Fruit fly (Drosophila melanogaster) whole organism, pupa: ENCODE measurements around the gene CG31445.

Experiments
- CG10348 ChIP-seq: fragments of 200-800 bp; sonication (Bioruptor generic); IDR thresholded peaks from 2 replicates; pipeline ENCODE4 v1.3.6; 2022; ENCODE audit warnings: missing biosample characterization, missing genetic modification characterization
- CG12605 ChIP-seq: fragments of 200-800 bp; sonication (Bioruptor generic); IDR thresholded peaks from 2 replicates; pipeline ENCODE4 v1.3.6; 2022; ENCODE audit warnings: missing biosample characterization, missing genetic modification characterization
- CG13204 ChIP-seq: fragments of 200-800 bp; sonication (Bioruptor generic); optimal IDR thresholded peaks from 2 replicates; lab custom pipeline; 2018; ENCODE audit warnings: missing biosample characterization, mild to moderate bottlenecking, missing genetic modification characterization, moderate library complexity
- CG14655 ChIP-seq: fragments of 200-800 bp; sonication (Bioruptor generic); optimal IDR thresholded peaks from 3 replicates; lab custom pipeline; 2017; ENCODE audit warnings: mild to moderate bottlenecking, missing biosample characterization, missing genetic modification reagents, missing genetic modification characterization
- CG15710 ChIP-seq: fragments of 200-800 bp; sonication (Bioruptor generic); optimal IDR thresholded peaks from 2 replicates; lab custom pipeline; 2018; ENCODE audit warnings: missing biosample characterization, mild to moderate bottlenecking, missing genetic modification characterization, moderate library complexity
- CG17806 ChIP-seq: fragments of 200-800 bp; sonication (Bioruptor generic); optimal IDR thresholded peaks from 2 replicates; lab custom pipeline; 2018; ENCODE audit warnings: missing biosample characterization, mild to moderate bottlenecking, missing genetic modification characterization, moderate library complexity
- CG32121 ChIP-seq: fragments of 200-800 bp; sonication (Bioruptor generic); IDR thresholded peaks from 2 replicates; pipeline ENCODE4 v1.3.6; 2022; ENCODE audit warnings: missing biosample characterization, missing genetic modification characterization
- CG34367 ChIP-seq: fragments of 200-800 bp; sonication (Bioruptor generic); optimal IDR thresholded peaks from 2 replicates; lab custom pipeline; 2018; ENCODE audit warnings: missing biosample characterization, mild to moderate bottlenecking, missing genetic modification characterization
- CG4496 ChIP-seq: fragments of 200-800 bp; sonication (Bioruptor generic); IDR thresholded peaks from 3 replicates; pipeline ENCODE4 v1.3.6; 2022; ENCODE audit warnings: missing biosample characterization, missing genetic modification characterization
- CG8159 ChIP-seq: fragments of 200-800 bp; sonication (Bioruptor generic); optimal IDR thresholded peaks from 3 replicates; lab custom pipeline; 2018; ENCODE audit warnings: missing biosample characterization, mild to moderate bottlenecking, missing genetic modification characterization, moderate library complexity
- CG8301 ChIP-seq: fragments of 200-800 bp; sonication (Bioruptor generic); optimal IDR thresholded peaks from 2 replicates; lab custom pipeline; 2018; ENCODE audit warnings: missing biosample characterization, mild to moderate bottlenecking, missing genetic modification characterization
- CG9948 ChIP-seq: fragments of 200-800 bp; sonication (Bioruptor generic); optimal IDR thresholded peaks from 2 replicates; lab custom pipeline; 2018; ENCODE audit warnings: missing biosample characterization, mild to moderate bottlenecking, missing genetic modification characterization, moderate library complexity
- D1 ChIP-seq: fragments of 200-800 bp; sonication (Bioruptor generic); optimal IDR thresholded peaks from 2 replicates; lab custom pipeline; 2018; ENCODE audit warnings: missing biosample characterization, mild to moderate bottlenecking, missing genetic modification characterization, moderate library complexity
- EcR ChIP-seq: fragments of 200-800 bp; sonication (Bioruptor generic); optimal IDR thresholded peaks from 3 replicates; lab custom pipeline; 2019; ENCODE audit warnings: missing biosample characterization, missing genetic modification characterization, mild to moderate bottlenecking, moderate library complexity, missing genetic modification reagents
- Ets98B ChIP-seq: fragments of 200-800 bp; sonication (Bioruptor generic); IDR thresholded peaks from 2 replicates; pipeline ENCODE4 v1.3.6; 2022; ENCODE audit warnings: missing biosample characterization, missing genetic modification characterization
- Pif1A ChIP-seq: fragments of 200-800 bp; sonication (Bioruptor generic); optimal IDR thresholded peaks from 3 replicates; lab custom pipeline; 2016; ENCODE audit warnings: missing biosample characterization, missing genetic modification characterization
- Pif1B ChIP-seq: fragments of 200-800 bp; sonication (Bioruptor generic); optimal IDR thresholded peaks from 3 replicates; lab custom pipeline; 2016; ENCODE audit warnings: missing biosample characterization, missing genetic modification characterization
- Snoo ChIP-seq: fragments of 200-800 bp; sonication (Bioruptor generic); optimal IDR thresholded peaks from 3 replicates; lab custom pipeline; 2017; ENCODE audit warnings: missing biosample characterization, mild to moderate bottlenecking, missing genetic modification characterization, inconsistent platforms
- fd96Ca ChIP-seq: fragments of 200-800 bp; sonication (Bioruptor generic); IDR thresholded peaks from 3 replicates; pipeline ENCODE4 v1.3.6; 2022; ENCODE audit warnings: missing biosample characterization, missing genetic modification characterization
- gl ChIP-seq: fragments of 200-800 bp; sonication (Bioruptor generic); optimal IDR thresholded peaks from 2 replicates; lab custom pipeline; 2018; ENCODE audit warnings: missing biosample characterization, mild to moderate bottlenecking, missing genetic modification characterization
- rn ChIP-seq: fragments of 200-800 bp; sonication (Bioruptor generic); IDR thresholded peaks from 2 replicates; pipeline ENCODE4 v1.3.6; 2022; ENCODE audit warnings: missing biosample characterization, missing genetic modification characterization

The CG31445 gene

DNA sequence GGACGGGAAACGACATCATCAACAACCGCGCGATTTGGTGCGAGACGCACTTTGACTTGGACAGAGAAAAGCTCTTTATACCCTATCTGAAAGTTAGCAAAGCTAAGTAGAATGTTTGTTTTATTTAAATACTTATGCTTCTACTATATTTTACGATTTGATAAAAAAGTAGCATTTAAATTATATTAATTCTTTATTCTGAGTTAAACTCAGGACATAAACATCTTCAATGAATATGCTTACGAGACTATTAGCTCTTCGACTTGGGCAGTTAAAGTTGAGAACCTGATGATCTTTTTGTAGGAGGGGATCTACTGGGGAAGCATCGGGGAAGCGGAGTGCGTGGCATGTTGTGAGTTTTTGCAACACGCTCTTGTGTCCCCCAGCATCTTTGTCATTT lies 33.1 kb upstream of the CG31445 start:
- peak; percentile 56 for TF ChIP-seq Snoo
- TF ChIP-seq gl (tag; lab: Kevin White, UChicago), result peak; percentile 51
- peak; percentile 74 for TF ChIP-seq D1 (tag; lab: Kevin White, UChicago)
- TF ChIP-seq CG8301 (tag; lab: Kevin White, UChicago), result peak; percentile 71
- peak; percentile 42 for TF ChIP-seq Pif1A (GFP tag; lab: Kevin White, UChicago)
- peak; percentile 43; the same call in 1 of the 3 replicates for TF ChIP-seq CG4496 (GFP tag; lab: Robert Waterston, UW)
- no peak for TF ChIP-seq EcR
- peak; percentile 89 for TF ChIP-seq CG17806
- peak; percentile 89 for TF ChIP-seq CG8159
- no peak for TF ChIP-seq CG10348 (GFP tag; lab: Robert Waterston, UW)
- peak; percentile 85 for TF ChIP-seq CG15710 (tag; lab: Kevin White, UChicago)
- TF ChIP-seq Ets98B, result peak; percentile 49; the same call in 1 of the 2 replicates
- no peak for TF ChIP-seq CG13204 (GFP tag; lab: Kevin White, UChicago)
- TF ChIP-seq Pif1B (GFP tag; lab: Kevin White, UChicago), result peak; percentile 60
- peak; percentile 66 for TF ChIP-seq CG12605
- peak; percentile 87 for TF ChIP-seq CG9948 (tag; lab: Kevin White, UChicago)
- peak; percentile 77 for TF ChIP-seq CG14655 (GFP tag; lab: Kevin White, UChicago)
- peak; percentile 43; the same call in 1 of the 2 replicates for TF ChIP-seq CG32121 (GFP tag; lab: Robert Waterston, UW)
- peak; percentile 84 for TF ChIP-seq CG34367 (tag; lab: Kevin White, UChicago)
- no peak for TF ChIP-seq fd96Ca (GFP tag; lab: Robert Waterston, UW)
- peak; percentile 63 for TF ChIP-seq rn (GFP tag; lab: Robert Waterston, UW)

DNA sequence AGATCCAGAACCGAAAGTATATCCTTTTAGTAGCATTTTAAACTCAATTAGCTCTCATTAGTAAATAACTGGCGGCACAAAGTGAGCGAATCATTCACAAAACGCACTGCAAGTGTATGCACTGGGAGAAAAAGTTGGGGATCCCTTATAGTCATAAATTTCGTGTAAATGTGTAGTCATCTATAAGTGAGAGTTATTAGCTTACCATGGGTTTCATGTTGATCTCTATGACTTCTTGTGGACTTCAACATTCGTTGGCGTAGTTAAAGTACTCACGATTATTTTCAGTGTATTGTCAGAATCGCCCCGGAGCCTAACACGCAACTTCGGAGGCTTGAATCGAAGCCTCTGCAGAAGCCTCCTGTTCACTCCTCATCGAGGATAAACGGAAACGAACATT lies 32.4 kb upstream of the CG31445 start:
- TF ChIP-seq CG14655 (GFP tag; lab: Kevin White, UChicago) (peak; percentile 72), CG9948 (tag; lab: Kevin White, UChicago) (peak; percentile 90), CG10348 (GFP tag; lab: Robert Waterston, UW) (no peak), CG8301 (tag; lab: Kevin White, UChicago) (peak; percentile 48), D1 (tag; lab: Kevin White, UChicago) (peak; percentile 10), CG8159 (peak; percentile 88), rn (GFP tag; lab: Robert Waterston, UW) (0 out of 2 replicates have a peak, but pooled peaks have one; percentile 21), CG32121 (GFP tag; lab: Robert Waterston, UW) (no peak), Ets98B (peak; percentile 31; the same call in 1 of the 2 replicates), CG4496 (GFP tag; lab: Robert Waterston, UW) (peak; percentile 75), CG34367 (tag; lab: Kevin White, UChicago) (peak; percentile 94), CG12605 (peak; percentile 42; the same call in 1 of the 2 replicates), Pif1B (GFP tag; lab: Kevin White, UChicago) (peak; percentile 82), EcR (no peak), Pif1A (GFP tag; lab: Kevin White, UChicago) (peak; percentile 84), CG15710 (tag; lab: Kevin White, UChicago) (peak; percentile 92), Snoo (peak; percentile 82), gl (tag; lab: Kevin White, UChicago) (peak; percentile 87), CG17806 (peak; percentile 89), CG13204 (GFP tag; lab: Kevin White, UChicago) (peak; percentile 69), fd96Ca (GFP tag; lab: Robert Waterston, UW) (peak; percentile 82; the same call in 2 of the 3 replicates)

DNA sequence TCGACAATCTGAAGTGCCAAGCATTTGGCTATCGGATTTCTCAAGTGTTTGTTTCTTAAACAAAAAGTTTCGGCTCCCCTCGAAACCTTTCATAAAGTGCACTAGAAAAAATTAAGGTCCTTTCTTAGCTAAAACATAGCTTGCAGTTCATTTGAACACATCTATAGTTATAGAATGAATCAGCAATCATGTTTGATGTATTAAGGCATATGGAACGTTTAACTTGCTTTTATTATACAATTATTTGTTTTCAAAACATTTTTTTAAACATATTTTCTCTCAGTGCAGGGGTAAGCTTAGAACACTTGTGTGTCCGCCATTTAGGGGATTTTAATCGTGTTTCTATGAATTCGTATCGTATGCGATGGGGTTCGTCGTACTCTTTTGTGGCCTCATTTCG lies 30.0 kb upstream of the CG31445 start:
- TF ChIP-seq CG13204 (GFP tag; lab: Kevin White, UChicago) (no peak), CG8301 (tag; lab: Kevin White, UChicago) (no peak), CG9948 (tag; lab: Kevin White, UChicago) (peak; percentile 21), CG8159 (peak; percentile 33), rn (GFP tag; lab: Robert Waterston, UW) (no peak), CG14655 (GFP tag; lab: Kevin White, UChicago) (peak; percentile 26), CG10348 (GFP tag; lab: Robert Waterston, UW) (no peak), EcR (no peak), CG32121 (GFP tag; lab: Robert Waterston, UW) (no peak), CG4496 (GFP tag; lab: Robert Waterston, UW) (0 out of 3 replicates have a peak, but pooled peaks have one; percentile 7), fd96Ca (GFP tag; lab: Robert Waterston, UW) (no peak), Pif1A (GFP tag; lab: Kevin White, UChicago) (peak; percentile 4), CG17806 (peak; percentile 42), CG15710 (tag; lab: Kevin White, UChicago) (peak; percentile 17)

DNA sequence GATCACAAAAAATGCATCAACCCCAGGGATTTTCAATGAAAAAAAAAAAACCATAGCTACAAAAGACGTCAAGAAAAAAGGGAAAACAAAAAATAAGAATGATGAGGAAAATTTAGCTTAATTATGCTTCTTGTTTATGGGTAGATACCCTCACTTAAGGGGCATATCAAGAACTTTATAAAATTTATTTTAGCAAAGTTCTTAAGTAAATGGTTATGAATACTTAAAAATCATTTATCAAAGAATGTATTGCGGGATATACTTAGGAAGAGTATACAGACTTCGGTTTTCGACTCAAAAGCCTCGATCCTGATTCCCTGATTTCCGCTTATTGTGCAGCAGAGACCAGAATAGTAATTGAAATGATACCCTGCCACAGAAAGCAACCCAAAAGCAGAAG lies 28.4 kb upstream of the CG31445 start:
- no peak for TF ChIP-seq Pif1A (GFP tag; lab: Kevin White, UChicago)
- no peak for TF ChIP-seq fd96Ca (GFP tag; lab: Robert Waterston, UW)
- no peak for TF ChIP-seq CG13204 (GFP tag; lab: Kevin White, UChicago)
- peak; percentile 24 for TF ChIP-seq CG34367 (tag; lab: Kevin White, UChicago)
- TF ChIP-seq CG8159, result peak; percentile 69
- TF ChIP-seq CG15710 (tag; lab: Kevin White, UChicago), result peak; percentile 38
- no peak for TF ChIP-seq Ets98B
- peak; percentile 48 for TF ChIP-seq CG9948 (tag; lab: Kevin White, UChicago)
- TF ChIP-seq CG17806, result peak; percentile 56
- TF ChIP-seq D1 (tag; lab: Kevin White, UChicago), result peak; percentile 28
- no peak for TF ChIP-seq Snoo

DNA sequence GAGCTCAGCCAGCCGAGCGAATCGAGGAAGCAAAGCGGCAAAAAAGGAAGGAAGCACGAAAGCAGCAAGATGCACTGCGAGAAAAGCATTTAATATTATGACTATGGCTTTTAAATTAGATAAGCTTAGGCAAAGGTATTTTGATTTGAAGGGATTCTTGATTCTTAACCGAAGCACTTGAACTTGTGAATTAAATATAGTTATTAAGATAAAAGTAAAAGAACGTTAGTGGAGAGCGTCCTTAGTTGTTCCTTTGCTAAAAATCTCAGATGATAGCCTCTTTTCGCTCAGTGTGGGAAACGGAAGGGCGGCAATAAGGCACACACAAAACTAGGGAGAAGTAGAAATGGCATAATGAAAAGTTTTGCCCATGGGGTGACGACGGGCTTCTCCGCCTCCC lies 24.6 kb upstream of the CG31445 start:
- TF ChIP-seq Snoo (no peak), CG17806 (peak; percentile 4), CG9948 (tag; lab: Kevin White, UChicago) (no peak), CG34367 (tag; lab: Kevin White, UChicago) (no peak), CG8159 (peak; percentile 36)
